Fruit fly (Drosophila melanogaster): ENCODE measurements around the gene CG14441.
A peak's percentile ranks its signal among the peaks of the same experiment; 100 is the strongest.

Gene CG14441

dm6 chrX:6698248-6698812 is 978 bp upstream of the CG14441 start, which contains the start of gene CG14440 (continued):
- TF ChIP-seq H2.0 (GFP tag; IDR thresholded peaks at IDR 0.05) (no peak), CG10321 (GFP tag; IDR thresholded peaks at IDR 0.05) (no peak), CG3838 (GFP tag; optimal IDR thresholded peaks at IDR 0.05) (no peak), slp2 (GFP tag; optimal IDR thresholded peaks at IDR 0.05) (no peak), tll (GFP tag; optimal IDR thresholded peaks at IDR 0.05) (no peak), MTF-1 (GFP tag; optimal IDR thresholded peaks at IDR 0.05; ENCODE audit: borderline replicate concordance) (no peak), CG7556 (GFP tag; optimal IDR thresholded peaks at IDR 0.05) (no peak), Ravus (GFP tag; IDR thresholded peaks at IDR 0.05) (no peak), Neu2 (GFP tag; optimal IDR thresholded peaks at IDR 0.05; ENCODE audit: borderline replicate concordance) (no peak), CG12155 (GFP tag; optimal IDR thresholded peaks at IDR 0.05) (peak; percentile 81), jing (GFP tag; optimal IDR thresholded peaks at IDR 0.05) (no peak), croc (GFP tag; conservative IDR thresholded peaks at IDR 0.05) (no peak), CG17612 (GFP tag; IDR thresholded peaks at IDR 0.05) (no peak), CG2678 (tag; optimal IDR thresholded peaks at IDR 0.05) (peak; percentile 23), Lim3 (GFP tag; IDR thresholded peaks at IDR 0.05) (no peak), chm (GFP tag; IDR thresholded peaks at IDR 0.05) (no peak), CG4282 (GFP tag; optimal IDR thresholded peaks at IDR 0.05) (no peak), CG10431 (GFP tag; optimal IDR thresholded peaks at IDR 0.05) (no peak), Aef1 (GFP tag; IDR thresholded peaks at IDR 0.05) (no peak), trem (tag; optimal IDR thresholded peaks at IDR 0.05) (no peak), CG18599 (GFP tag; optimal IDR thresholded peaks at IDR 0.05) (no peak), insv (GFP tag; optimal IDR thresholded peaks at IDR 0.05) (no peak), CG8089 (GFP tag; optimal IDR thresholded peaks at IDR 0.05) (no peak), Myb (GFP tag; optimal IDR thresholded peaks at IDR 0.05) (peak; percentile 15), ttk (GFP tag; IDR thresholded peaks at IDR 0.05) (no peak), MESR4 (GFP tag; optimal IDR thresholded peaks at IDR 0.05) (peak; percentile 50), CG2199 (GFP tag; IDR thresholded peaks at IDR 0.05) (no peak), CG4617 (GFP tag; optimal IDR thresholded peaks at IDR 0.05; ENCODE audit: borderline replicate concordance) (no peak), amos (GFP tag; IDR thresholded peaks at IDR 0.05; ENCODE audit: partially characterized antibody) (no peak; the same call in 1 of the 2 replicates), CG6175 (GFP tag; IDR thresholded peaks at IDR 0.05) (no peak), Dfd (GFP tag; optimal IDR thresholded peaks at IDR 0.05) (no peak), Dref (GFP tag; IDR thresholded peaks at IDR 0.05) (no peak), Pdp1 (GFP tag; optimal IDR thresholded peaks at IDR 0.05) (peak in 1 of 2 experiments; percentile 51), CG8478 (optimal IDR thresholded peaks at IDR 0.05) (no peak), Ada2b (GFP tag; IDR thresholded peaks at IDR 0.05) (no peak), ato (GFP tag; IDR thresholded peaks at IDR 0.05; ENCODE audit: partially characterized antibody) (no peak), CG14860 (GFP tag; IDR thresholded peaks at IDR 0.05; ENCODE audit: partially characterized antibody) (no peak), mirr (GFP tag; optimal IDR thresholded peaks at IDR 0.05) (peak; percentile 39), Deaf1 (tag; optimal IDR thresholded peaks at IDR 0.05) (no peak), Max (GFP tag; optimal IDR thresholded peaks at IDR 0.05) (no peak), CG7839 (tag; optimal IDR thresholded peaks at IDR 0.05) (no peak), sob (GFP tag; IDR thresholded peaks at IDR 0.05) (peak; percentile 18; the same call in 1 of the 2 replicates), Poxn (GFP tag; IDR thresholded peaks at IDR 0.05) (no peak), CG8281 (tag; optimal IDR thresholded peaks at IDR 0.05) (no peak), Stat92E (GFP tag; optimal IDR thresholded peaks at IDR 0.05) (no peak)

Measured in whole organism, embryonic.